Fruit fly (Drosophila melanogaster): Measurements from ENCODE around the gene Qsox4.

DNA sequence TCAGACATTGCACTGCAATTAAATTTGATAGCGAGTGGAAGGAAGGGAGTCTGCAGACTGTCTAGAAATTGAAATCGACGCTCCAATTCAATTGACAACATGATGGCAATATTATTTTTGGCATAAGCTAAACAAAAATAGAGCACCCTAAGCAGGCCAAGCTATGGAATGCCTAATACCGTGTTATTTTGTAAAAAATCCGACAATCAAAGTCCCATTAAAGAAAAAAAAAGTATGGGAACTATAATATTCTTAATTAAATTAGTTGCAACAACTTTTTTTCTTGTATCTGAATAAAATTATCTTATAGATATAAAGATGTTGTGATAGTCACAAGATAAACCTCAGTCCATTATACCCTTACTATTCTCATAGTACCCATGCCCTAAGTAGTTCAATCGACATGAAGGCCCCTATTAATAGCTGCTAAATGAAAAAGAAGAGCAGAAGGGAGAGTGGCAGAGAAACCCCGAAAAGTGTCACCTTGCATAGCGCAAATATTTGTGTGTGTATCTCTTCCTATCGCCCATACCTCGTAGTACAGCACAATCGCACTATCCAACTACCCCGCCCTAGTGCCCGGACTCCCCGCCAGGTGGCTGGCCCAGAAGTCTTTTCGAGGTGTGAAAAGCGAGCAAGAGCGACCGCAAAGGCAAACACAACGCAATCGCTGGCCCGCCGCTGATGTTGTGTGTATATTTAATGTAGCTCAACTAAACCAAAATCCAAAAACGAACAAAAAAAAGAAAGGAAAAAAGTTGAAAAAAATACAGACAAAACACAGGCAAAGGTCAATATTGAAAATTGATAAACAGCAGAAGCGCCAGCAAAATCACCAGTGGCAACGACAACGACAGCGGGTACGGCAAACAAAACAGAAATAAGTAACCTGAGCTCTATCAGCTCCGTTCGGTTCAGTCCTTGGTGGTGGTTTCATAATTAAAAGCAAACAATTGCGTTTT, 44.9 kb upstream of the Qsox4 start:
- TF ChIP-seq Jra (GFP tag; optimal IDR thresholded peaks at IDR 0.05), result no peak
- TF ChIP-seq jim (GFP tag; optimal IDR thresholded peaks at IDR 0.05), result no peak
- peak; percentile 47 for TF ChIP-seq Hnf4 (GFP tag; optimal IDR thresholded peaks at IDR 0.05)
- peak; percentile 27 for TF ChIP-seq Rel (GFP tag; optimal IDR thresholded peaks at IDR 0.05)
- TF ChIP-seq Rel (tag; optimal IDR thresholded peaks at IDR 0.05), result peak; percentile 69
- TF ChIP-seq Abd-B (GFP tag; optimal IDR thresholded peaks at IDR 0.05), result no peak
- TF ChIP-seq usp (GFP tag; optimal IDR thresholded peaks at IDR 0.05), result no peak
- peak; percentile 4 for TF ChIP-seq Mio (GFP tag; optimal IDR thresholded peaks at IDR 0.05)
